Fruit fly (Drosophila melanogaster): ENCODE results near the gene CG34299.

The CG34299 gene

dm6 chr3R:30276482-30277282 is 27.3 kb downstream of the CG34299 start (continued):
- TF ChIP-seq ftz-f1 (GFP tag; optimal IDR thresholded peaks at IDR 0.05) (no peak), CG4282 (GFP tag; optimal IDR thresholded peaks at IDR 0.05) (no peak), lola (GFP tag; optimal IDR thresholded peaks at IDR 0.05) (peak in 1 of 3 experiments; percentile 24), Ada2b (GFP tag; IDR thresholded peaks at IDR 0.05) (0 out of 2 replicates have a peak, but pooled peaks have one; percentile 43), odd (GFP tag; optimal IDR thresholded peaks at IDR 0.05) (no peak), HLH4C (GFP tag; IDR thresholded peaks at IDR 0.05; ENCODE audit: partially characterized antibody) (0 out of 3 replicates have a peak, but pooled peaks have one; percentile 22), seq (GFP tag; IDR thresholded peaks at IDR 0.05) (peak; percentile 54; the same call in 1 of the 2 replicates), gsb-n (tag; optimal IDR thresholded peaks at IDR 0.05) (peak; percentile 73), Dref (GFP tag; IDR thresholded peaks at IDR 0.05) (no peak), CG4820 (GFP tag; optimal IDR thresholded peaks at IDR 0.05) (peak; percentile 11), CG4328 (GFP tag; optimal IDR thresholded peaks at IDR 0.05) (no peak), so (GFP tag; IDR thresholded peaks at IDR 0.05) (peak; percentile 29; the same call in 1 of the 3 replicates), sqz (GFP tag; optimal IDR thresholded peaks at IDR 0.05) (no peak), Trl (optimal IDR thresholded peaks at IDR 0.05) (no peak), Trl (GFP tag; optimal IDR thresholded peaks at IDR 0.05) (peak; percentile 8), tx (GFP tag; optimal IDR thresholded peaks at IDR 0.05) (no peak), bsh (GFP tag; optimal IDR thresholded peaks at IDR 0.05) (peak; percentile 54 to 71), CG1024 (GFP tag; IDR thresholded peaks at IDR 0.05) (no peak), Myb (GFP tag; optimal IDR thresholded peaks at IDR 0.05) (peak; percentile 16), ttk (GFP tag; IDR thresholded peaks at IDR 0.05) (no peak), CG2199 (GFP tag; IDR thresholded peaks at IDR 0.05) (peak; percentile 72; the same call in 1 of the 3 replicates), Optix (GFP tag; IDR thresholded peaks at IDR 0.05) (peak; percentile 58; the same call in 1 of the 3 replicates), CG18619 (GFP tag; optimal IDR thresholded peaks at IDR 0.05) (peak; percentile 47), Max (GFP tag; optimal IDR thresholded peaks at IDR 0.05) (no peak), cato (GFP tag; optimal IDR thresholded peaks at IDR 0.05; ENCODE audit: borderline replicate concordance) (no peak), fd3F (GFP tag; optimal IDR thresholded peaks at IDR 0.05) (peak; percentile 26), ind (GFP tag; optimal IDR thresholded peaks at IDR 0.05) (peak; percentile 31), Lhr (GFP tag; optimal IDR thresholded peaks at IDR 0.05) (peak; percentile 46), CG7839 (tag; optimal IDR thresholded peaks at IDR 0.05) (peak; percentile 38), CG1233 (GFP tag; optimal IDR thresholded peaks at IDR 0.05) (peak; percentile 40), ci (GFP tag; IDR thresholded peaks at IDR 0.05) (peak; percentile 85), CG8765 (GFP tag; IDR thresholded peaks at IDR 0.05) (no peak), aop (GFP tag; IDR thresholded peaks at IDR 0.05) (0 out of 2 replicates have a peak, but pooled peaks have one; percentile 44), Dip3 (GFP tag; optimal IDR thresholded peaks at IDR 0.05) (no peak), corto (GFP tag; optimal IDR thresholded peaks at IDR 0.05) (peak; percentile 37), GATAe (GFP tag; conservative IDR thresholded peaks at IDR 0.05) (no peak), Doc2 (GFP tag; IDR thresholded peaks at IDR 0.05) (no peak), CG11504 (tag; optimal IDR thresholded peaks at IDR 0.05) (peak; percentile 61), tup (GFP tag; optimal IDR thresholded peaks at IDR 0.05) (peak; percentile 36), Dad (GFP tag; optimal IDR thresholded peaks at IDR 0.05) (no peak), Antp (GFP tag; optimal IDR thresholded peaks at IDR 0.05) (peak; percentile 54), CG10321 (GFP tag; IDR thresholded peaks at IDR 0.05) (no peak), schlank (tag; optimal IDR thresholded peaks at IDR 0.05) (no peak), CG15696 (tag; optimal IDR thresholded peaks at IDR 0.05) (peak; percentile 42), ewg (GFP tag; optimal IDR thresholded peaks at IDR 0.05) (peak; percentile 40), BtbVII (GFP tag; optimal IDR thresholded peaks at IDR 0.05) (no peak), kah (GFP tag; optimal IDR thresholded peaks at IDR 0.05) (peak; percentile 15), ham (GFP tag; IDR thresholded peaks at IDR 0.05) (no peak), Sry-δ (GFP tag; optimal IDR thresholded peaks at IDR 0.05) (no peak)

All from whole organism, embryonic.